Fruit fly (Drosophila melanogaster) whole organism, embryonic: ENCODE data around the gene CG33124.
A peak's percentile ranks its signal among the peaks of the same experiment; 100 is the strongest.

Experiments
- Atf-2 ChIP-seq: fragments of 200-800 bp; sonication (Bioruptor generic); optimal IDR thresholded peaks from 2 replicates; lab custom pipeline; 2016; ENCODE audit warnings: missing biosample characterization, missing genetic modification characterization
- Bteb2 ChIP-seq: fragments of 200-800 bp; sonication (Bioruptor generic); optimal IDR thresholded peaks from 2 replicates; lab custom pipeline; 2016; ENCODE audit warnings: missing biosample characterization, missing genetic modification characterization
- CG1529 ChIP-seq: fragments of 200-800 bp; sonication (Bioruptor generic); optimal IDR thresholded peaks from 3 replicates; lab custom pipeline; 2018; ENCODE audit warnings: missing biosample characterization, missing genetic modification characterization
- CG1602 ChIP-seq: fragments of 200-800 bp; sonication (Bioruptor generic); optimal IDR thresholded peaks from 3 replicates; lab custom pipeline; 2016; ENCODE audit warnings: missing biosample characterization, missing genetic modification characterization
- CG16863 ChIP-seq: fragments of 200-800 bp; sonication (Bioruptor generic); optimal IDR thresholded peaks from 3 replicates; lab custom pipeline; 2016; ENCODE audit warnings: missing biosample characterization, missing genetic modification characterization
- CG17361 ChIP-seq: fragments of 200-800 bp; sonication (Bioruptor generic); IDR thresholded peaks from 3 replicates; pipeline ENCODE4 v1.3.6; 2022; ENCODE audit warnings: missing biosample characterization, missing genetic modification characterization
- CG17829 ChIP-seq: fragments of 200-800 bp; optimal IDR thresholded peaks from 2 replicates; lab custom pipeline; 2019; ENCODE audit warnings: missing biosample characterization, mild to moderate bottlenecking, missing genetic modification characterization, moderate library complexity
- CG2199 ChIP-seq: fragments of 200-800 bp; sonication (Bioruptor generic); IDR thresholded peaks from 3 replicates; pipeline ENCODE4 v1.3.6; 2022; ENCODE audit warnings: missing biosample characterization, missing genetic modification characterization
- CG30403 ChIP-seq: fragments of 200-800 bp; sonication (Bioruptor generic); optimal IDR thresholded peaks from 3 replicates; lab custom pipeline; 2016; ENCODE audit warnings: missing biosample characterization, missing genetic modification characterization
- CG30431 ChIP-seq: fragments of 200-800 bp; sonication (Bioruptor generic); optimal IDR thresholded peaks from 2 replicates; lab custom pipeline; 2017; ENCODE audit warnings: missing biosample characterization, missing genetic modification characterization
- CG3065 ChIP-seq: fragments of 200-800 bp; sonication (Bioruptor generic); optimal IDR thresholded peaks from 2 replicates; lab custom pipeline; 2016; ENCODE audit warnings: missing biosample characterization, missing genetic modification characterization
- CG32767 ChIP-seq: fragments of 200-800 bp; sonication (Bioruptor generic); IDR thresholded peaks from 2 replicates; pipeline ENCODE4 v1.3.6; 2022; ENCODE audit warnings: missing biosample characterization, missing genetic modification characterization
- CG34224 ChIP-seq: fragments of 200-800 bp; sonication (Bioruptor generic); IDR thresholded peaks from 3 replicates; pipeline ENCODE4 v1.3.6; 2022; ENCODE audit warnings: missing biosample characterization, missing genetic modification characterization; ENCODE audit not compliant: partially characterized antibody
- CG5180 ChIP-seq: fragments of 200-800 bp; sonication (Bioruptor generic); optimal IDR thresholded peaks from 3 replicates; lab custom pipeline; 2017; ENCODE audit warnings: missing biosample characterization, missing genetic modification characterization, mild to moderate bottlenecking, moderate library complexity, missing genetic modification reagents
- CG6791 ChIP-seq: fragments of 200-800 bp; sonication (Bioruptor generic); IDR thresholded peaks from 3 replicates; pipeline ENCODE4 v1.3.6; 2022; ENCODE audit warnings: missing biosample characterization, missing genetic modification characterization; ENCODE audit not compliant: partially characterized antibody
- CG6854 ChIP-seq: fragments of 200-800 bp; sonication (Bioruptor generic); optimal IDR thresholded peaks from 3 replicates; lab custom pipeline; 2017; ENCODE audit warnings: missing biosample characterization, mild to moderate bottlenecking, missing genetic modification characterization
- CG8359 ChIP-seq: fragments of 200-800 bp; sonication (Bioruptor generic); optimal IDR thresholded peaks from 2 replicates; lab custom pipeline; 2017; ENCODE audit warnings: missing biosample characterization, mild to moderate bottlenecking, missing genetic modification characterization, borderline replicate concordance
- Dek ChIP-seq: fragments of 200-800 bp; sonication (Bioruptor generic); optimal IDR thresholded peaks from 3 replicates; lab custom pipeline; 2019; ENCODE audit warnings: missing biosample characterization, mild to moderate bottlenecking, missing genetic modification characterization, moderate library complexity
- Hmr ChIP-seq: fragments of 200-800 bp; sonication (Bioruptor generic); optimal IDR thresholded peaks from 3 replicates; lab custom pipeline; 2017; ENCODE audit warnings: mild to moderate bottlenecking, missing biosample characterization, missing genetic modification reagents, missing genetic modification characterization
- Hr78 ChIP-seq, 2 experiments: fragments of 200-800 bp in 1 of 2; fragments of >200 bp in 1 of 2; sonication (Bioruptor generic) in 1 of 2; optimal IDR thresholded peaks; 2 replicates each; lab custom pipeline; 2017 to 2019; ENCODE audit warnings: missing biosample characterization in 2 of 2, missing genetic modification characterization in 2 of 2, mild to moderate bottlenecking in 1 of 2, moderate library complexity in 1 of 2
- Max ChIP-seq: fragments of 200-800 bp; sonication (Bioruptor generic); optimal IDR thresholded peaks from 2 replicates; lab custom pipeline; 2016; ENCODE audit warnings: missing biosample characterization, mild to moderate bottlenecking, missing genetic modification characterization
- NC2β ChIP-seq: fragments of 200-800 bp; sonication (Bioruptor generic); optimal IDR thresholded peaks from 2 replicates; lab custom pipeline; 2016; ENCODE audit warnings: missing biosample characterization, missing genetic modification characterization
- Nf-YC ChIP-seq: fragments of 200-800 bp; optimal IDR thresholded peaks from 3 replicates; lab custom pipeline; 2019; ENCODE audit warnings: missing biosample characterization, mild to moderate bottlenecking, missing genetic modification characterization, moderate library complexity
- Oli ChIP-seq: fragments of 200-800 bp; sonication (Bioruptor generic); optimal IDR thresholded peaks from 2 replicates; lab custom pipeline; 2018; ENCODE audit warnings: missing biosample characterization, mild to moderate bottlenecking, missing genetic modification characterization, moderate library complexity
- Poxn ChIP-seq: fragments of 200-800 bp; sonication (Bioruptor generic); IDR thresholded peaks from 2 replicates; pipeline ENCODE4 v1.3.6; 2022; ENCODE audit warnings: missing biosample characterization, missing genetic modification characterization
- Rfx ChIP-seq: fragments of 200-800 bp; sonication (Bioruptor generic); IDR thresholded peaks from 2 replicates; pipeline ENCODE4 v1.3.6; 2022; ENCODE audit warnings: missing biosample characterization, missing genetic modification characterization
- Rx ChIP-seq: fragments of 200-800 bp; sonication (Bioruptor generic); IDR thresholded peaks from 2 replicates; pipeline ENCODE4 v1.3.6; 2022; ENCODE audit warnings: missing biosample characterization, missing genetic modification characterization
- Sin3A ChIP-seq: fragments of >200 bp; optimal IDR thresholded peaks from 2 replicates; lab custom pipeline; 2018
- Sox100B ChIP-seq: fragments of 200-800 bp; sonication (Bioruptor generic); optimal IDR thresholded peaks from 3 replicates; lab custom pipeline; 2018; ENCODE audit warnings: missing biosample characterization, mild to moderate bottlenecking, missing genetic modification characterization
- Sry-δ ChIP-seq: fragments of 200-800 bp; sonication (Bioruptor generic); optimal IDR thresholded peaks from 2 replicates; lab custom pipeline; 2016; ENCODE audit warnings: missing biosample characterization, missing genetic modification characterization
- Xrp1 ChIP-seq: fragments of 200-800 bp; sonication (Bioruptor generic); IDR thresholded peaks from 2 replicates; pipeline ENCODE4 v1.3.6; 2022; ENCODE audit warnings: missing biosample characterization, missing genetic modification characterization
- ab ChIP-seq: fragments of 200-800 bp; sonication (Bioruptor generic); optimal IDR thresholded peaks from 2 replicates; lab custom pipeline; 2016; ENCODE audit warnings: missing biosample characterization, missing genetic modification characterization
- bigmax ChIP-seq: fragments of 200-800 bp; sonication (Bioruptor generic); optimal IDR thresholded peaks from 2 replicates; lab custom pipeline; 2018; ENCODE audit warnings: missing biosample characterization, mild to moderate bottlenecking, missing genetic modification characterization
- corto ChIP-seq: fragments of 200-800 bp; sonication (Bioruptor generic); optimal IDR thresholded peaks from 2 replicates; lab custom pipeline; 2016; ENCODE audit warnings: missing biosample characterization, mild to moderate bottlenecking, missing genetic modification characterization, moderate library complexity
- da ChIP-seq: fragments of 200-800 bp; sonication (Bioruptor generic); optimal IDR thresholded peaks from 2 replicates; lab custom pipeline; 2016; ENCODE audit warnings: missing biosample characterization, missing genetic modification characterization
- dan ChIP-seq: fragments of 200-800 bp; sonication (Bioruptor generic); IDR thresholded peaks from 2 replicates; pipeline ENCODE4 v1.3.6; 2022; ENCODE audit warnings: missing biosample characterization, missing genetic modification characterization
- fd3F ChIP-seq: fragments of 200-800 bp; sonication (Bioruptor generic); optimal IDR thresholded peaks from 2 replicates; lab custom pipeline; 2018; ENCODE audit warnings: missing biosample characterization, mild to moderate bottlenecking, missing genetic modification characterization, moderate library complexity
- gem ChIP-seq: fragments of 200-800 bp; sonication (Bioruptor generic); optimal IDR thresholded peaks from 2 replicates; lab custom pipeline; 2019; ENCODE audit warnings: missing biosample characterization, mild to moderate bottlenecking, missing genetic modification characterization, moderate library complexity
- ham ChIP-seq: fragments of 200-800 bp; sonication (Bioruptor generic); IDR thresholded peaks from 2 replicates; pipeline ENCODE4 v1.3.6; 2022; ENCODE audit warnings: missing biosample characterization, missing genetic modification characterization
- hkb ChIP-seq, 2 experiments: fragments of 200-800 bp in 1 of 2; fragments of >200 bp in 1 of 2; sonication (Bioruptor generic) in 1 of 2; IDR thresholded peaks in 1 of 2; optimal IDR thresholded peaks in 1 of 2; 2 replicates each; pipeline versions ENCODE4 v1.3.6 to Lab custom; 2017 to 2022; ENCODE audit warnings: missing biosample characterization in 1 of 2, missing genetic modification characterization in 1 of 2
- kah ChIP-seq: fragments of 200-800 bp; sonication (Bioruptor generic); optimal IDR thresholded peaks from 2 replicates; lab custom pipeline; 2018; ENCODE audit warnings: missing biosample characterization, mild to moderate bottlenecking, missing genetic modification characterization
- lov ChIP-seq, 2 experiments: fragments of 200-800 bp in 1 of 2; fragments of >200 bp in 1 of 2; sonication (Bioruptor generic) in 1 of 2; IDR thresholded peaks in 1 of 2; optimal IDR thresholded peaks in 1 of 2; 2 replicates in 1 of 2; 3 replicates in 1 of 2; pipeline versions ENCODE4 v1.3.6 to Lab custom; 2017 to 2022; ENCODE audit warnings: missing biosample characterization in 1 of 2, missing genetic modification characterization in 1 of 2
- nerfin-1 ChIP-seq: fragments of 200-800 bp; sonication (Bioruptor generic); optimal IDR thresholded peaks from 3 replicates; lab custom pipeline; 2019; ENCODE audit warnings: missing biosample characterization, mild to moderate bottlenecking, missing genetic modification characterization, moderate library complexity
- peb ChIP-seq: fragments of 200-800 bp; sonication (Bioruptor generic); IDR thresholded peaks from 2 replicates; pipeline ENCODE4 v1.3.6; 2022; ENCODE audit warnings: missing biosample characterization, missing genetic modification characterization
- pita ChIP-seq: fragments of 200-800 bp; sonication (Bioruptor generic); optimal IDR thresholded peaks from 2 replicates; lab custom pipeline; 2017; ENCODE audit warnings: missing biosample characterization, mild to moderate bottlenecking, missing genetic modification characterization
- rib ChIP-seq: fragments of 200-800 bp; sonication (Bioruptor generic); IDR thresholded peaks from 2 replicates; pipeline ENCODE4 v1.3.6; 2022; ENCODE audit warnings: missing biosample characterization, missing genetic modification characterization
- sisA ChIP-seq: fragments of 200-800 bp; sonication (Bioruptor generic); IDR thresholded peaks from 2 replicates; pipeline ENCODE4 v1.3.6; 2022; ENCODE audit warnings: missing biosample characterization, missing genetic modification characterization
- toy ChIP-seq: fragments of 200-800 bp; sonication (Bioruptor generic); IDR thresholded peaks from 2 replicates; pipeline ENCODE4 v1.3.6; 2022; ENCODE audit warnings: missing biosample characterization, missing genetic modification characterization
- trh ChIP-seq: fragments of 200-800 bp; sonication (Bioruptor generic); optimal IDR thresholded peaks from 2 replicates; lab custom pipeline; 2016; ENCODE audit warnings: missing biosample characterization, missing genetic modification characterization
- ttk ChIP-seq: fragments of 200-800 bp; sonication (Bioruptor generic); IDR thresholded peaks from 2 replicates; pipeline ENCODE4 v2.1.2; 2022; ENCODE audit warnings: missing biosample characterization, missing genetic modification characterization
- unc-4 ChIP-seq: fragments of 200-800 bp; sonication (Bioruptor generic); IDR thresholded peaks from 2 replicates; pipeline ENCODE4 v1.3.6; 2022; ENCODE audit warnings: missing biosample characterization, missing genetic modification characterization; ENCODE audit not compliant: partially characterized antibody

The CG33124 gene

DNA sequence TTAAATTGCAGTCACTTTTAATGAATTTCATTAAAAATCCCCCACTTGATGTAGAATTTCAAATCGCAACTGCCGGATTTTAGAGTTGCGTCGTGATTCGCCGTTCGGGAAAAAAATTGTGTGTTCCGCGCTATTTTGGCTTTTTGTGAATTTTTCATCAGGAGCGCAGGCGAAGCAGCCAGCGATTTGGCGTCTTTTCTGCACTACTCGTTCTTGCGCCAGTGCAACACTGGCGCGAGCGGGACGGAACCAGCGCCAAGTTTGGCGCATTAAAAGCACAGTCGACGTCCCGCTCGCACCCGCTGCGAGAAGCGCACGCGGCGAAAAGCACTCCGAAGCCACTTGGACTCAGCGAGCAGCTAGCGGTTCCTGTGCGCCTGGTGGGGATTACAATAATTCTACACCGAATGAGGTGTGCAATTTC, 15.5 kb downstream of the CG33124 start (continued):
- TF ChIP-seq Atf-2 (GFP tag; lab: Kevin White, UChicago) (no peak), gem (tag; lab: Kevin White, UChicago) (no peak), rib (no peak), fd3F (no peak), NC2β (GFP tag; lab: Kevin White, UChicago) (peak; percentile 21), CG2199 (no peak), Bteb2 (GFP tag; lab: Kevin White, UChicago) (no peak), Sin3A (lab: Kevin White, UChicago) (peak; percentile 3), Poxn (no peak), CG6791 (GFP tag; lab: Robert Waterston, UW) (no peak), CG17361 (GFP tag; lab: Robert Waterston, UW) (no peak), bigmax (GFP tag; lab: Kevin White, UChicago) (peak; percentile 18), Xrp1 (GFP tag; lab: Robert Waterston, UW) (no peak), CG5180 (GFP tag; lab: Kevin White, UChicago) (peak; percentile 56), Dek (tag; lab: Kevin White, UChicago) (no peak), ab (GFP tag; lab: Kevin White, UChicago) (no peak), hkb (optimal IDR thresholded peaks at IDR 0.05; lab: Kevin White, UChicago) (peak; percentile 79), hkb (GFP tag; IDR thresholded peaks at IDR 0.05; lab: Robert Waterston, UW) (no peak), CG30431 (GFP tag; lab: Kevin White, UChicago) (no peak), CG1602 (GFP tag; lab: Kevin White, UChicago) (no peak), corto (GFP tag; lab: Kevin White, UChicago) (no peak), peb (no peak), toy (GFP tag; lab: Robert Waterston, UW) (no peak), kah (peak; percentile 74), dan (GFP tag; lab: Robert Waterston, UW) (no peak), Max (GFP tag; lab: Kevin White, UChicago) (no peak), Sox100B (GFP tag; lab: Kevin White, UChicago) (no peak), Rx (GFP tag; lab: Robert Waterston, UW) (no peak), CG17829 (peak; percentile 33), CG8359 (GFP tag; lab: Kevin White, UChicago) (peak; percentile 10), Nf-YC (tag; lab: Kevin White, UChicago) (peak; percentile 91), Hmr (GFP tag; lab: Kevin White, UChicago) (peak; percentile 97), Sry-δ (GFP tag; lab: Kevin White, UChicago) (peak; percentile 57), ttk (GFP tag; lab: Robert Waterston, UW) (no peak), nerfin-1 (tag; lab: Kevin White, UChicago) (peak; percentile 33), pita (GFP tag; lab: Kevin White, UChicago) (no peak), Rfx (no peak), lov (optimal IDR thresholded peaks at IDR 0.05; lab: Kevin White, UChicago) (no peak), lov (GFP tag; IDR thresholded peaks at IDR 0.05; lab: Robert Waterston, UW) (no peak), da (GFP tag; lab: Kevin White, UChicago) (no peak), Hr78 (GFP tag; optimal IDR thresholded peaks at IDR 0.05; lab: Kevin White, UChicago) (peak in 1 of 2 experiments; percentile 34), trh (GFP tag; lab: Kevin White, UChicago) (no peak), CG32767 (GFP tag; lab: Robert Waterston, UW) (no peak), CG3065 (GFP tag; lab: Kevin White, UChicago) (no peak), unc-4 (GFP tag; lab: Robert Waterston, UW) (no peak), CG16863 (GFP tag; lab: Kevin White, UChicago) (no peak), CG30403 (GFP tag; lab: Kevin White, UChicago) (no peak), sisA (GFP tag; lab: Robert Waterston, UW) (no peak), CG34224 (no peak), CG6854 (GFP tag; lab: Kevin White, UChicago) (peak; percentile 53), Oli (tag; lab: Kevin White, UChicago) (peak; percentile 23), CG1529 (GFP tag; lab: Kevin White, UChicago) (peak; percentile 28), ham (GFP tag; lab: Robert Waterston, UW) (no peak)
